Worm (Caenorhabditis elegans) whole organism, late embryonic: Measurements from ENCODE around the gene ckc-1.

Source experiments
- C08G9.2 ChIP-seq: sonication (generic microtip); optimal IDR thresholded peaks from 2 replicates; lab custom pipeline; 2016; ENCODE audit warnings: mild to moderate bottlenecking, missing genetic modification characterization, moderate library complexity, missing compliant biosample characterization
- F13H6.1 ChIP-seq: sonication (generic microtip); optimal IDR thresholded peaks from 2 replicates; lab custom pipeline; 2016; ENCODE audit warnings: missing genetic modification characterization, missing compliant biosample characterization
- T23F11.4 ChIP-seq: fragments of 200-800 bp; sonication (Bioruptor generic); optimal IDR thresholded peaks from 2 replicates; lab custom pipeline; 2018; ENCODE audit warnings: mild to moderate bottlenecking, missing genetic modification characterization, missing compliant biosample characterization
- Y22D7AL.16 ChIP-seq: sonication (generic microtip); optimal IDR thresholded peaks from 2 replicates; lab custom pipeline; 2016; ENCODE audit warnings: missing genetic modification characterization, missing compliant biosample characterization
- ama-1 ChIP-seq: fragments of 150-350 bp; optimal IDR thresholded peaks from 2 replicates; lab custom pipeline; 2014
- ceh-2 ChIP-seq: sonication (generic microtip); optimal IDR thresholded peaks from 2 replicates; lab custom pipeline; 2016; ENCODE audit warnings: missing genotype, missing genetic modification characterization, missing compliant biosample characterization
- ceh-24 ChIP-seq: sonication (generic microtip); optimal IDR thresholded peaks from 2 replicates; lab custom pipeline; 2016; ENCODE audit warnings: mild to moderate bottlenecking, missing genetic modification characterization, missing compliant biosample characterization
- ceh-31 ChIP-seq: sonication (generic microtip); optimal IDR thresholded peaks from 2 replicates; lab custom pipeline; 2016; ENCODE audit warnings: missing genetic modification characterization, missing compliant biosample characterization
- ceh-34 ChIP-seq: sonication (generic microtip); optimal IDR thresholded peaks from 2 replicates; lab custom pipeline; 2016; ENCODE audit warnings: mild to moderate bottlenecking, missing genetic modification characterization, missing compliant biosample characterization
- ceh-45 ChIP-seq: fragments of 200-800 bp; sonication (Bioruptor generic); IDR thresholded peaks from 2 replicates; pipeline ENCODE4 v1.3.6; 2022; ENCODE audit warnings: missing genetic modification reagents, missing genetic modification characterization, missing compliant biosample characterization
- ceh-6 ChIP-seq: fragments of 200-800 bp; sonication (Bioruptor generic); optimal IDR thresholded peaks from 2 replicates; lab custom pipeline; 2018; ENCODE audit warnings: mild to moderate bottlenecking, missing genetic modification characterization, missing compliant biosample characterization
- ceh-9 ChIP-seq: sonication (generic microtip); optimal IDR thresholded peaks from 2 replicates; lab custom pipeline; 2016; ENCODE audit warnings: mild to moderate bottlenecking, missing genetic modification characterization, inconsistent platforms, missing compliant biosample characterization
- dmd-4 ChIP-seq: sonication (generic microtip); optimal IDR thresholded peaks from 2 replicates; lab custom pipeline; 2016; ENCODE audit warnings: borderline replicate concordance, missing genetic modification characterization, missing compliant biosample characterization
- dve-1 ChIP-seq: sonication (generic microtip); optimal IDR thresholded peaks from 2 replicates; lab custom pipeline; 2017; ENCODE audit warnings: antibody characterized with exemption, mild to moderate bottlenecking, missing genetic modification characterization, missing compliant biosample characterization
- eyg-1 ChIP-seq: sonication (generic microtip); optimal IDR thresholded peaks from 2 replicates; lab custom pipeline; 2016; ENCODE audit warnings: missing genotype, missing genetic modification characterization, missing compliant biosample characterization
- gmeb-2 ChIP-seq: sonication (generic microtip); optimal IDR thresholded peaks from 2 replicates; lab custom pipeline; 2016; ENCODE audit warnings: missing genetic modification characterization, inconsistent platforms, missing compliant biosample characterization
- hlh-15 ChIP-seq: sonication (generic microtip); optimal IDR thresholded peaks from 2 replicates; lab custom pipeline; 2016; ENCODE audit warnings: missing genetic modification characterization, missing compliant biosample characterization
- hlh-30 ChIP-seq: sonication (generic microtip); optimal IDR thresholded peaks from 2 replicates; lab custom pipeline; 2017; ENCODE audit warnings: antibody characterized with exemption, missing genetic modification characterization, missing compliant biosample characterization; ENCODE audit not compliant: insufficient read depth
- hlh-6 ChIP-seq: sonication (generic microtip); optimal IDR thresholded peaks from 2 replicates; lab custom pipeline; 2016; ENCODE audit warnings: missing genotype, missing genetic modification characterization, missing compliant biosample characterization
- lim-6 ChIP-seq: sonication (generic microtip); optimal IDR thresholded peaks from 2 replicates; lab custom pipeline; 2016; ENCODE audit warnings: missing genetic modification characterization, missing compliant biosample characterization
- lin-11 ChIP-seq: fragments of 200-800 bp; sonication (Bioruptor generic); optimal IDR thresholded peaks from 2 replicates; lab custom pipeline; 2018; ENCODE audit warnings: mild to moderate bottlenecking, missing genetic modification characterization, missing compliant biosample characterization
- nfya-1 ChIP-seq: sonication (generic microtip); optimal IDR thresholded peaks from 2 replicates; lab custom pipeline; 2017; ENCODE audit warnings: missing genetic modification characterization, mild to moderate bottlenecking, missing compliant biosample characterization, antibody characterized with exemption, moderate library complexity
- nhr-232 ChIP-seq: sonication (generic microtip); optimal IDR thresholded peaks from 2 replicates; lab custom pipeline; 2016; ENCODE audit warnings: missing genetic modification characterization, missing compliant biosample characterization
- npax-4 ChIP-seq: sonication (generic microtip); optimal IDR thresholded peaks from 2 replicates; lab custom pipeline; 2016; ENCODE audit warnings: missing genetic modification characterization, missing compliant biosample characterization
- pat-9 ChIP-seq: fragments of 200-800 bp; sonication (Bioruptor generic); optimal IDR thresholded peaks from 2 replicates; lab custom pipeline; 2018; ENCODE audit warnings: mild to moderate bottlenecking, missing genetic modification characterization, moderate library complexity, missing compliant biosample characterization
- pha-2 ChIP-seq: sonication (generic microtip); optimal IDR thresholded peaks from 2 replicates; lab custom pipeline; 2017; ENCODE audit warnings: mild to moderate bottlenecking, missing genetic modification characterization, missing compliant biosample characterization
- pha-4 ChIP-seq: fragments of 150-350 bp; optimal IDR thresholded peaks from 2 replicates; lab custom pipeline; 2018; ENCODE audit warnings: missing biosample characterization, missing genetic modification reagents, missing genetic modification characterization
- pros-1 ChIP-seq: fragments of 150-350 bp; optimal IDR thresholded peaks from 2 replicates; lab custom pipeline; 2014; ENCODE audit warnings: missing biosample characterization, missing genetic modification reagents, missing genetic modification characterization
- ref-2 ChIP-seq: sonication (generic microtip); optimal IDR thresholded peaks from 2 replicates; lab custom pipeline; 2016; ENCODE audit warnings: missing genetic modification characterization, missing compliant biosample characterization
- rnt-1 ChIP-seq: sonication (generic microtip); optimal IDR thresholded peaks from 2 replicates; lab custom pipeline; 2016; ENCODE audit warnings: missing genetic modification characterization, missing compliant biosample characterization
- sdc-2 ChIP-seq: sonication (generic microtip); optimal IDR thresholded peaks from 2 replicates; lab custom pipeline; 2016; ENCODE audit warnings: missing genotype, missing genetic modification characterization, missing compliant biosample characterization
- sox-2 ChIP-seq: fragments of 200-800 bp; sonication (Bioruptor generic); IDR thresholded peaks from 2 replicates; pipeline ENCODE4 v1.3.6; 2022; ENCODE audit warnings: missing genetic modification reagents, missing genetic modification characterization, missing compliant biosample characterization
- sox-4 ChIP-seq: sonication (generic microtip); optimal IDR thresholded peaks from 2 replicates; lab custom pipeline; 2017; ENCODE audit warnings: mild to moderate bottlenecking, missing genetic modification characterization, inconsistent platforms, missing compliant biosample characterization
- tbx-2 ChIP-seq: sonication (generic microtip); optimal IDR thresholded peaks from 2 replicates; lab custom pipeline; 2016; ENCODE audit warnings: missing genetic modification characterization, missing compliant biosample characterization
- tbx-7 ChIP-seq: sonication (generic microtip); optimal IDR thresholded peaks from 2 replicates; lab custom pipeline; 2016; ENCODE audit warnings: missing genotype, missing genetic modification characterization, missing compliant biosample characterization
- unc-3 ChIP-seq, 2 experiments: fragments of 200-800 bp in 1 of 2; sonication (Bioruptor generic) in 1 of 2; sonication (generic microtip) in 1 of 2; conservative IDR thresholded peaks in 1 of 2; optimal IDR thresholded peaks in 1 of 2; 2 replicates each; pipeline versions ENCODE4 v1.3.6 to Lab custom; 2016 to 2022; ENCODE audit warnings: missing compliant biosample characterization in 2 of 2, missing genetic modification characterization in 2 of 2, missing genetic modification reagents in 1 of 2
- unc-42 ChIP-seq: sonication (generic microtip); optimal IDR thresholded peaks from 2 replicates; lab custom pipeline; 2016; ENCODE audit warnings: missing genotype, missing genetic modification characterization, missing compliant biosample characterization
- unc-55 ChIP-seq: sonication (generic microtip); optimal IDR thresholded peaks from 2 replicates; lab custom pipeline; 2017; ENCODE audit warnings: missing biosample characterization, missing genetic modification reagents, missing genetic modification characterization
- zip-5 ChIP-seq: sonication (generic microtip); optimal IDR thresholded peaks from 2 replicates; lab custom pipeline; 2016; ENCODE audit warnings: missing genetic modification characterization, missing compliant biosample characterization
- ztf-16 ChIP-seq: sonication (generic microtip); optimal IDR thresholded peaks from 2 replicates; lab custom pipeline; 2017; ENCODE audit warnings: missing genetic modification characterization, missing compliant biosample characterization

ckc-1 gene

ce11 chrX:3538067-3538466 lies 38.3 kb upstream of the ckc-1 start:
- TF ChIP-seq ztf-16 (tag; lab: Kevin White, UChicago): no peak

DNA sequence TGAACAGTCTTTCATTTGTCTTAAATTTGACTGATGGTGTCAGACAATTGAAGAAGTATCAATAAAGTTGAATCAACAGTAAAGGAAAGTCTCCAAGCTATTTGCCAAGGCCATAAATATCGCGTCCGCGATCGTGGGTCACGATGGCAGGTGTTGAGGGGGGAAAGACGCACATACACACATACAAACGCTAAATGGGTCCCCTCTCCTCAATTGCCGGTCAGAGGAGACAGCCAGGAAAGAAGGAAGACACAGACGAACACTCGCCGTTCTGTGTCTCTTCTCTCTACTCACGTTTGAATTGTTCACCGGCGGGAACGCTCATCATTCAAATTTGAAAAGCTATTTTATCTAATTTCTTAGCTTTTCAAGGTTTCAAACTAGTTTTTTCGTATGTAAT lies 35.5 kb upstream of the ckc-1 start:
- no peak for TF ChIP-seq sox-2
- no peak for TF ChIP-seq pat-9 (tag; lab: Kevin White, UChicago)
- TF ChIP-seq zip-5 (tag; lab: Kevin White, UChicago): no peak
- peak; percentile 69 for TF ChIP-seq unc-55 (GFP tag; lab: Kevin White, UChicago)
- peak; percentile 61 for TF ChIP-seq hlh-30
- TF ChIP-seq unc-42 (tag; lab: Kevin White, UChicago): peak; percentile 25
- TF ChIP-seq rnt-1 (tag; lab: Kevin White, UChicago): peak; percentile 22
- TF ChIP-seq ama-1 (lab: Kevin White, UChicago): no peak
- no peak for TF ChIP-seq ceh-34 (tag; lab: Kevin White, UChicago)
- no peak for TF ChIP-seq ceh-45
- no peak for TF ChIP-seq hlh-6 (tag; lab: Kevin White, UChicago)
- TF ChIP-seq tbx-7 (tag; lab: Kevin White, UChicago): no peak
- no peak for TF ChIP-seq gmeb-2 (tag; lab: Kevin White, UChicago)
- no peak for TF ChIP-seq sox-4 (tag; lab: Kevin White, UChicago)
- TF ChIP-seq ref-2 (tag; lab: Kevin White, UChicago): peak; percentile 44
- no peak for TF ChIP-seq C08G9.2
- TF ChIP-seq T23F11.4 (GFP tag; lab: Kevin White, UChicago): no peak
- TF ChIP-seq Y22D7AL.16: no peak
- TF ChIP-seq ceh-2 (tag; lab: Kevin White, UChicago): no peak
- no peak for TF ChIP-seq unc-3 (GFP tag; conservative IDR thresholded peaks at IDR 0.05; lab: Robert Waterston, UW)
- no peak for TF ChIP-seq unc-3 (tag; optimal IDR thresholded peaks at IDR 0.05; lab: Kevin White, UChicago)
- TF ChIP-seq ceh-31 (tag; lab: Kevin White, UChicago): peak; percentile 66
- peak; percentile 25 for TF ChIP-seq nfya-1 (tag; lab: Kevin White, UChicago)
- TF ChIP-seq dmd-4 (tag; lab: Kevin White, UChicago): no peak
- TF ChIP-seq hlh-15 (tag; lab: Kevin White, UChicago): no peak
- TF ChIP-seq nhr-232 (tag; lab: Kevin White, UChicago): no peak
- TF ChIP-seq tbx-2 (tag; lab: Kevin White, UChicago): peak; percentile 11

DNA sequence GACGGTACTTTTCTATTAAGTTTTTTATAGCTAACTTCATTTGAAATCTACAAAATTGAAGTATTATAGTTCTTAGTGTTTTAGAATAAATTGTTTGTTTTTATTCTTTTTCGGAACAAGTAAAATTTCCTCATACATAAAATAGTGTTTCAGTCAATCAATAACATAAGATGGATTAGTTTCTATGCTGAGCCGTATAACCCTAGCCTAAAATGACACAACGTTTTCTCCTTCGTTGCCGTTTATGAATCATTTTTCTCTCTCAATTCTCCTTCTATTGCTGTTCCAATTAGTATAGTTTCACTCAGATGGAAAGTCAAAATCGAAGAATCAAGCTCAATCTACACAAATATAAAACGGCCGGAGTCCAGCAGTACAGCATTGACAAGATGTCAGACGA lies 34.2 kb upstream of the ckc-1 start, which contains the start of gene rgs-7:
Gene rgs-7 (plus strand): TSS at position 301 of the 400 bp plus-strand sequence.
- TF ChIP-seq ceh-9 (no peak), pros-1 (tag; lab: Kevin White, UChicago) (no peak), dve-1 (tag; lab: Kevin White, UChicago) (no peak), ceh-24 (tag; lab: Kevin White, UChicago) (no peak), sdc-2 (no peak), tbx-7 (tag; lab: Kevin White, UChicago) (no peak), hlh-15 (tag; lab: Kevin White, UChicago) (no peak), eyg-1 (no peak), rnt-1 (tag; lab: Kevin White, UChicago) (no peak), ceh-34 (tag; lab: Kevin White, UChicago) (no peak), lin-11 (tag; lab: Kevin White, UChicago) (no peak), ceh-31 (tag; lab: Kevin White, UChicago) (no peak), tbx-2 (tag; lab: Kevin White, UChicago) (no peak), lim-6 (no peak)
- TF ChIP-seq, all 69 proteins: peak for 0

DNA sequence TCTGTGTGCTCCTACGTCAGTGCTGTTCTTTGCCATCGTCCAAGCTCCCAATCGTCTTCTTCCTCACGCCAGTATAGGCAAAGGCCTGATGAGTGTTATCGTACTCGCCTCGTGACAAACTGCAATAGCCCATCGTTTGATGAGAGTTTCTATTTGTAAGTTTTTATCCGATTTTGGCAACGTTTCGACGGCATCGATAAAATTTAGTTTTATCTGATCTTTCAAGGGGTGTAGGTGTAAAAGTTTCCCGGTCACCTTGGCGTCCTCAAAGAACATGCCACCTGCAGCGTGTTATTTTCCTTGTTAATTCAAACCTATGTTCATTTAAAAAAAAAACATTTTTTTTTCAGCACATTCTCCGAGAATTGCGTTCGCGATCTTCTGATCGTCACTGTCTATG lies 29.3 kb upstream of the ckc-1 start:
- TF ChIP-seq pha-4 (no peak), ceh-2 (tag; lab: Kevin White, UChicago) (no peak), nfya-1 (tag; lab: Kevin White, UChicago) (no peak), hlh-30 (no peak), pha-2 (tag; lab: Kevin White, UChicago) (no peak), eyg-1 (no peak), npax-4 (tag; lab: Kevin White, UChicago) (no peak), lim-6 (no peak), ceh-6 (no peak), F13H6.1 (tag; lab: Kevin White, UChicago) (no peak)
- TF ChIP-seq, all 69 proteins: peak for 0
